Fruit fly (Drosophila melanogaster) whole organism, embryonic: ENCODE measurements around the gene CG3662.

Experiments used
- Ada2b ChIP-seq: fragments of 200-800 bp; sonication (Bioruptor generic); IDR thresholded peaks from 2 replicates; pipeline ENCODE4 v1.3.6; 2022; ENCODE audit warnings: missing biosample characterization, missing genetic modification characterization
- Awh ChIP-seq: fragments of 200-800 bp; sonication (Bioruptor generic); IDR thresholded peaks from 2 replicates; pipeline ENCODE4, ENCODE4 v1.3.6; 2022; ENCODE audit warnings: missing biosample characterization, missing genetic modification characterization
- B-H1 ChIP-seq: fragments of 200-800 bp; sonication (Bioruptor generic); IDR thresholded peaks from 3 replicates; pipeline ENCODE4 v1.3.6; 2022; ENCODE audit warnings: missing biosample characterization, missing genetic modification characterization
- Bdp1 ChIP-seq: fragments of 200-800 bp; sonication (Bioruptor generic); optimal IDR thresholded peaks from 3 replicates; lab custom pipeline; 2016; ENCODE audit warnings: missing biosample characterization, missing genetic modification characterization
- CG12659 ChIP-seq: fragments of 200-800 bp; sonication (Bioruptor generic); optimal IDR thresholded peaks from 3 replicates; lab custom pipeline; 2017; ENCODE audit warnings: mild to moderate bottlenecking, missing biosample characterization, missing genetic modification reagents, missing genetic modification characterization
- CG13123 ChIP-seq: fragments of 200-800 bp; sonication (Bioruptor generic); optimal IDR thresholded peaks from 2 replicates; lab custom pipeline; 2016; ENCODE audit warnings: missing biosample characterization, missing genetic modification characterization
- CG1602 ChIP-seq: fragments of 200-800 bp; sonication (Bioruptor generic); optimal IDR thresholded peaks from 3 replicates; lab custom pipeline; 2016; ENCODE audit warnings: missing biosample characterization, missing genetic modification characterization
- CG16813 ChIP-seq: fragments of 200-800 bp; sonication (Bioruptor generic); IDR thresholded peaks from 3 replicates; pipeline ENCODE4 v1.3.6; 2022; ENCODE audit warnings: missing biosample characterization, missing genetic modification characterization; ENCODE audit not compliant: partially characterized antibody
- CG17328 ChIP-seq: fragments of 200-800 bp; sonication (Bioruptor generic); IDR thresholded peaks from 2 replicates; pipeline ENCODE4 v1.3.6; 2022; ENCODE audit warnings: missing biosample characterization, missing genetic modification characterization
- CG2199 ChIP-seq: fragments of 200-800 bp; sonication (Bioruptor generic); IDR thresholded peaks from 3 replicates; pipeline ENCODE4 v1.3.6; 2022; ENCODE audit warnings: missing biosample characterization, missing genetic modification characterization
- CG2678 ChIP-seq: fragments of 200-800 bp; sonication (Bioruptor generic); optimal IDR thresholded peaks from 3 replicates; lab custom pipeline; 2019; ENCODE audit warnings: missing biosample characterization, mild to moderate bottlenecking, missing genetic modification characterization, moderate library complexity
- CG3838 ChIP-seq: fragments of 200-800 bp; sonication (Bioruptor generic); optimal IDR thresholded peaks from 3 replicates; lab custom pipeline; 2016; ENCODE audit warnings: missing biosample characterization, missing genetic modification characterization
- CG4730 ChIP-seq: fragments of 200-800 bp; sonication (Bioruptor generic); IDR thresholded peaks from 2 replicates; pipeline ENCODE4 v1.3.6; 2022; ENCODE audit warnings: missing biosample characterization, missing genetic modification characterization
- CG5245 ChIP-seq: fragments of 200-800 bp; sonication (Bioruptor generic); optimal IDR thresholded peaks from 3 replicates; lab custom pipeline; 2016; ENCODE audit warnings: missing biosample characterization, missing genetic modification characterization
- CG6254 ChIP-seq: fragments of 200-800 bp; sonication (Bioruptor generic); optimal IDR thresholded peaks from 3 replicates; lab custom pipeline; 2017; ENCODE audit warnings: mild to moderate bottlenecking, missing biosample characterization, missing genetic modification reagents, missing genetic modification characterization
- CG6854 ChIP-seq: fragments of 200-800 bp; sonication (Bioruptor generic); optimal IDR thresholded peaks from 3 replicates; lab custom pipeline; 2017; ENCODE audit warnings: missing biosample characterization, mild to moderate bottlenecking, missing genetic modification characterization
- CG7928 ChIP-seq: fragments of 200-800 bp; sonication (Bioruptor generic); optimal IDR thresholded peaks from 2 replicates; lab custom pipeline; 2017; ENCODE audit warnings: missing biosample characterization, mild to moderate bottlenecking, missing genetic modification characterization
- CG7987 ChIP-seq: fragments of 200-800 bp; sonication (Bioruptor generic); optimal IDR thresholded peaks from 2 replicates; lab custom pipeline; 2018; ENCODE audit warnings: missing biosample characterization, mild to moderate bottlenecking, missing genetic modification characterization, moderate library complexity
- CG8290 ChIP-seq, 3 experiments: fragments of 200-800 bp; sonication (Bioruptor generic); optimal IDR thresholded peaks; 2 replicates each; lab custom pipeline; 2016 to 2019; ENCODE audit warnings: missing biosample characterization in 3 of 3, missing genetic modification characterization in 3 of 3, mild to moderate bottlenecking in 2 of 3, moderate library complexity in 1 of 3
- CG8924 ChIP-seq: fragments of 200-800 bp; optimal IDR thresholded peaks from 3 replicates; lab custom pipeline; 2019; ENCODE audit warnings: missing biosample characterization, mild to moderate bottlenecking, missing genetic modification characterization, moderate library complexity
- CG9437 ChIP-seq: fragments of 200-800 bp; sonication (Bioruptor generic); optimal IDR thresholded peaks from 2 replicates; lab custom pipeline; 2018; ENCODE audit warnings: missing biosample characterization, mild to moderate bottlenecking, missing genetic modification characterization
- CkIIα-i1 ChIP-seq: fragments of 200-800 bp; sonication (Bioruptor generic); IDR thresholded peaks from 2 replicates; pipeline ENCODE4 v1.3.6; 2022; ENCODE audit warnings: missing biosample characterization, missing genetic modification characterization
- CoRest ChIP-seq: fragments of 200-800 bp; sonication (Bioruptor generic); optimal IDR thresholded peaks from 3 replicates; lab custom pipeline; 2018; ENCODE audit warnings: missing biosample characterization, mild to moderate bottlenecking, missing genetic modification characterization, moderate library complexity
- CrebB ChIP-seq: fragments of 200-800 bp; sonication (Bioruptor generic); optimal IDR thresholded peaks from 3 replicates; lab custom pipeline; 2018; ENCODE audit warnings: missing biosample characterization, mild to moderate bottlenecking, missing genetic modification characterization
- Doc3 ChIP-seq: fragments of 200-800 bp; sonication (Bioruptor generic); IDR thresholded peaks from 3 replicates; pipeline ENCODE4 v1.3.6; 2022; ENCODE audit warnings: missing biosample characterization, missing genetic modification characterization; ENCODE audit not compliant: partially characterized antibody
- Dp ChIP-seq: fragments of 200-800 bp; sonication (Bioruptor generic); optimal IDR thresholded peaks from 2 replicates; lab custom pipeline; 2018; ENCODE audit warnings: missing biosample characterization, mild to moderate bottlenecking, missing genetic modification characterization, moderate library complexity
- Fer2 ChIP-seq: fragments of 200-800 bp; sonication (Bioruptor generic); optimal IDR thresholded peaks from 2 replicates; lab custom pipeline; 2018; ENCODE audit warnings: missing biosample characterization, mild to moderate bottlenecking, missing genetic modification characterization, moderate library complexity
- H2.0 ChIP-seq: fragments of 200-800 bp; sonication (Bioruptor generic); IDR thresholded peaks from 2 replicates; pipeline ENCODE4 v1.3.6; 2022; ENCODE audit warnings: missing biosample characterization, missing genetic modification characterization
- HLH54F ChIP-seq: fragments of 200-800 bp; sonication (Bioruptor generic); optimal IDR thresholded peaks from 3 replicates; lab custom pipeline; 2016; ENCODE audit warnings: missing biosample characterization, missing genetic modification characterization
- Hr78 ChIP-seq, 2 experiments: fragments of 200-800 bp in 1 of 2; fragments of >200 bp in 1 of 2; sonication (Bioruptor generic) in 1 of 2; optimal IDR thresholded peaks; 2 replicates each; lab custom pipeline; 2017 to 2019; ENCODE audit warnings: missing biosample characterization in 2 of 2, missing genetic modification characterization in 2 of 2, mild to moderate bottlenecking in 1 of 2, moderate library complexity in 1 of 2
- Kr ChIP-seq: fragments of 200-800 bp; sonication (Bioruptor generic); optimal IDR thresholded peaks from 2 replicates; lab custom pipeline; 2017; ENCODE audit warnings: missing biosample characterization, mild to moderate bottlenecking, missing genetic modification characterization
- Med ChIP-seq: fragments of 200-800 bp; sonication (Bioruptor generic); peaks from one replicate; lab custom pipeline; 2016; ENCODE audit warnings: missing biosample characterization, missing genetic modification characterization, mild to moderate bottlenecking, inconsistent platforms, moderate library complexity
- Meics ChIP-seq: fragments of 200-800 bp; sonication (Bioruptor generic); optimal IDR thresholded peaks from 2 replicates; lab custom pipeline; 2017; ENCODE audit warnings: missing biosample characterization, mild to moderate bottlenecking, missing genetic modification characterization
- NC2β ChIP-seq: fragments of 200-800 bp; sonication (Bioruptor generic); optimal IDR thresholded peaks from 2 replicates; lab custom pipeline; 2016; ENCODE audit warnings: missing biosample characterization, missing genetic modification characterization
- Optix ChIP-seq: fragments of 200-800 bp; sonication (Bioruptor generic); IDR thresholded peaks from 3 replicates; pipeline ENCODE4 v1.3.6; 2022; ENCODE audit warnings: missing biosample characterization, missing genetic modification characterization
- Scr ChIP-seq: fragments of 200-800 bp; sonication (Bioruptor generic); IDR thresholded peaks from 2 replicates; pipeline ENCODE4 v1.3.6; 2022; ENCODE audit warnings: missing biosample characterization, missing genetic modification characterization; ENCODE audit not compliant: partially characterized antibody
- Sox100B ChIP-seq: fragments of 200-800 bp; sonication (Bioruptor generic); optimal IDR thresholded peaks from 3 replicates; lab custom pipeline; 2018; ENCODE audit warnings: missing biosample characterization, mild to moderate bottlenecking, missing genetic modification characterization
- Spps ChIP-seq: fragments of 200-800 bp; sonication (Bioruptor generic); optimal IDR thresholded peaks from 2 replicates; lab custom pipeline; 2018; ENCODE audit warnings: missing biosample characterization, mild to moderate bottlenecking, missing genetic modification characterization
- Xrp1 ChIP-seq: fragments of 200-800 bp; sonication (Bioruptor generic); IDR thresholded peaks from 2 replicates; pipeline ENCODE4 v1.3.6; 2022; ENCODE audit warnings: missing biosample characterization, missing genetic modification characterization
- ase ChIP-seq: fragments of 200-800 bp; sonication (Bioruptor generic); IDR thresholded peaks from 3 replicates; pipeline ENCODE4 v1.3.6; 2022; ENCODE audit warnings: missing biosample characterization, missing genetic modification characterization
- bab2 ChIP-seq: fragments of 200-800 bp; sonication (Bioruptor generic); optimal IDR thresholded peaks from 2 replicates; lab custom pipeline; 2016; ENCODE audit warnings: missing biosample characterization, missing genetic modification characterization
- br ChIP-seq: fragments of >200 bp; optimal IDR thresholded peaks from 2 replicates; lab custom pipeline; 2017
- cg ChIP-seq: fragments of 200-800 bp; sonication (Bioruptor generic); optimal IDR thresholded peaks from 3 replicates; lab custom pipeline; 2019; ENCODE audit warnings: missing biosample characterization, mild to moderate bottlenecking, missing genetic modification characterization, moderate library complexity
- ci ChIP-seq: fragments of 200-800 bp; sonication (Bioruptor generic); IDR thresholded peaks from 3 replicates; pipeline ENCODE4 v1.3.6; 2022; ENCODE audit warnings: missing biosample characterization, missing genetic modification characterization
- fu2 ChIP-seq: fragments of 200-800 bp; sonication (Bioruptor generic); optimal IDR thresholded peaks from 2 replicates; lab custom pipeline; 2016; ENCODE audit warnings: missing biosample characterization, missing genetic modification characterization
- tgo ChIP-seq: fragments of 200-800 bp; sonication (Bioruptor generic); IDR thresholded peaks from 3 replicates; pipeline ENCODE4 v1.3.6; 2022; ENCODE audit warnings: missing biosample characterization, missing genetic modification characterization
- unc-4 ChIP-seq: fragments of 200-800 bp; sonication (Bioruptor generic); IDR thresholded peaks from 2 replicates; pipeline ENCODE4 v1.3.6; 2022; ENCODE audit warnings: missing biosample characterization, missing genetic modification characterization; ENCODE audit not compliant: partially characterized antibody
- yki ChIP-seq: fragments of >200 bp; optimal IDR thresholded peaks from 3 replicates; lab custom pipeline; 2018
- zf30C ChIP-seq: fragments of 200-800 bp; sonication (Bioruptor generic); optimal IDR thresholded peaks from 3 replicates; lab custom pipeline; 2018; ENCODE audit warnings: missing biosample characterization, mild to moderate bottlenecking, missing genetic modification characterization

The CG3662 gene

DNA sequence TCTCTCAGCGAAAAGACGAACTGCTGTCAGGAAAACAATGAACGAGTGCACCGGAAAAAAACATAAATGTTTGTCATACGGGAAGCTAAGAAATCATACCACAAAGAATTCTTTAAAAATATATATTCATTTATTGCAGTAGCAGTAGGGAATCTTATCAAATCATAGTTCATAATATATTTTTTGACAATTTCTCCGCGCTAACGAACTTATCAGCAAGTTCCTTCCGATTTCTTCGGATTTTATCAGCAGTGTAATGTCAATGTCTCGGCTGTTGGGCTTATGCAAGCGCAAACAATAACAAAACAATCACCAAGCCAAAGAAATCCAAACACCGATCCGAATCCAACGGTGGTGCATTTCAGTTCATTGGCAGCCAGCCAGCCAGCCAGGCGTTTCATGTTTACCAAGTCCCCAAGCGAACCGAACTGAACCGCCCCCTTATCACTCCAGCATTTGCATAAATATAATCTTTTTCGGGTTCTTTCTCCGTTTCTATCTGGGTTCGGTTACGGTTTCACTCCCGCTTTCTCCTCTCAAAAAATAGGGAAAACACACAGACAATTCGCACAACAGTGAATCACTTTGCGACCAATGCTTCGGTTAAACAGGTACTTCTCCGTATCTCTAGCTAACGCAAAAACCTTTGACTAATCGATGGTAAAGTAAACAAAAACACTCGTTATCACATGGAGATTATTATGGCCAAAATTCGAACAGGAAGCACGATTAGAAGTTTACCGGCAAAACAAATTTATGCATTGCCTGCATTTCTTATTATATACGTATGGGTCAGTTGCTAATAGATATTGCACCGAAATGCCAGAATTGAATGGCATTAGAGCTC is 6.7 kb downstream of the CG3662 start (continued):
- TF ChIP-seq CrebB (no peak), CG16813 (GFP tag; lab: Robert Waterston, UW) (no peak), CG3838 (GFP tag; lab: Kevin White, UChicago) (no peak), Dp (GFP tag; lab: Kevin White, UChicago) (no peak), CG7987 (no peak), Optix (GFP tag; lab: Robert Waterston, UW) (no peak), Kr (peak; percentile 27), Sox100B (GFP tag; lab: Kevin White, UChicago) (peak; percentile 65), yki (lab: Kevin White, UChicago) (no peak), unc-4 (GFP tag; lab: Robert Waterston, UW) (no peak), ase (GFP tag; lab: Robert Waterston, UW) (no peak), fu2 (no peak), Hr78 (GFP tag; optimal IDR thresholded peaks at IDR 0.05; lab: Kevin White, UChicago) (peak in 1 of 2 experiments; percentile 68), Bdp1 (peak; percentile 7), Spps (tag; lab: Kevin White, UChicago) (no peak), CG12659 (peak; percentile 17), CkIIα-i1 (GFP tag; lab: Robert Waterston, UW) (no peak), Xrp1 (GFP tag; lab: Robert Waterston, UW) (peak; percentile 60; the same call in 1 of the 2 replicates), CG2678 (peak; percentile 47), zf30C (GFP tag; lab: Kevin White, UChicago) (no peak), CG6254 (GFP tag; lab: Kevin White, UChicago) (no peak), CG1602 (GFP tag; lab: Kevin White, UChicago) (peak; percentile 49), CG8290 (GFP tag; optimal IDR thresholded peaks at IDR 0.05; lab: Kevin White, UChicago) (no peak), CG8290 (tag; optimal IDR thresholded peaks at IDR 0.05; lab: Kevin White, UChicago) (no peak), CG2199 (GFP tag; lab: Robert Waterston, UW) (peak; percentile 31; the same call in 1 of the 3 replicates), HLH54F (GFP tag; lab: Kevin White, UChicago) (no peak), Doc3 (no peak), cg (GFP tag; lab: Kevin White, UChicago) (no peak), B-H1 (no peak), tgo (GFP tag; lab: Robert Waterston, UW) (no peak), bab2 (GFP tag; lab: Kevin White, UChicago) (no peak), Meics (GFP tag; lab: Kevin White, UChicago) (no peak), Med (GFP tag; lab: Kevin White, UChicago) (peak; percentile 74), CoRest (tag; lab: Kevin White, UChicago) (peak; percentile 29), CG8924 (tag; lab: Kevin White, UChicago) (peak; percentile 59), br (lab: Kevin White, UChicago) (no peak), CG17328 (peak; percentile 61), ci (GFP tag; lab: Robert Waterston, UW) (peak; percentile 70), CG9437 (peak; percentile 29), CG7928 (GFP tag; lab: Kevin White, UChicago) (no peak), Awh (0 out of 2 replicates have a peak, but pooled peaks have one; percentile 23), CG5245 (GFP tag; lab: Kevin White, UChicago) (peak; percentile 19), CG4730 (GFP tag; lab: Robert Waterston, UW) (no peak), CG13123 (GFP tag; lab: Kevin White, UChicago) (no peak), Ada2b (no peak), H2.0 (GFP tag; lab: Robert Waterston, UW) (no peak), Scr (GFP tag; lab: Robert Waterston, UW) (no peak), NC2β (GFP tag; lab: Kevin White, UChicago) (peak; percentile 45), CG6854 (GFP tag; lab: Kevin White, UChicago) (no peak), Fer2 (no peak)
